Worm (Caenorhabditis elegans) whole organism, late embryonic: Measurements from ENCODE around the gene str-109.

ENCODE experiments used
- C38D4.7 ChIP-seq: fragments of 200-800 bp; sonication (Bioruptor generic); optimal IDR thresholded peaks from 2 replicates; lab custom pipeline; 2018; ENCODE audit warnings: mild to moderate bottlenecking, missing genetic modification characterization, moderate library complexity, missing compliant biosample characterization
- F13H6.1 ChIP-seq: sonication (generic microtip); optimal IDR thresholded peaks from 2 replicates; lab custom pipeline; 2016; ENCODE audit warnings: missing genetic modification characterization, missing compliant biosample characterization
- K02D7.2 ChIP-seq: sonication (generic microtip); optimal IDR thresholded peaks from 2 replicates; lab custom pipeline; 2017; ENCODE audit warnings: mild to moderate bottlenecking, missing genetic modification characterization, missing compliant biosample characterization
- Y22D7AL.16 ChIP-seq: sonication (generic microtip); optimal IDR thresholded peaks from 2 replicates; lab custom pipeline; 2016; ENCODE audit warnings: missing genetic modification characterization, missing compliant biosample characterization
- ahr-1 ChIP-seq: sonication (generic microtip); optimal IDR thresholded peaks from 2 replicates; lab custom pipeline; 2016; ENCODE audit warnings: missing genetic modification characterization, missing compliant biosample characterization
- ceh-18 ChIP-seq: sonication (generic microtip); optimal IDR thresholded peaks from 2 replicates; lab custom pipeline; 2016; ENCODE audit warnings: missing genetic modification characterization, missing compliant biosample characterization
- ceh-19 ChIP-seq: fragments of 200-800 bp; sonication (Bioruptor generic); optimal IDR thresholded peaks from 2 replicates; lab custom pipeline; 2018; ENCODE audit warnings: mild to moderate bottlenecking, missing genetic modification characterization, missing compliant biosample characterization
- ceh-22 ChIP-seq: sonication (generic microtip); optimal IDR thresholded peaks from 2 replicates; lab custom pipeline; 2017; ENCODE audit warnings: missing biosample characterization, missing genetic modification characterization
- ceh-30 ChIP-seq: fragments of 150-350 bp; optimal IDR thresholded peaks from 2 replicates; lab custom pipeline; 2014; ENCODE audit warnings: missing biosample characterization, missing genetic modification characterization
- ceh-31 ChIP-seq: sonication (generic microtip); optimal IDR thresholded peaks from 2 replicates; lab custom pipeline; 2016; ENCODE audit warnings: missing genetic modification characterization, missing compliant biosample characterization
- ceh-34 ChIP-seq: sonication (generic microtip); optimal IDR thresholded peaks from 2 replicates; lab custom pipeline; 2016; ENCODE audit warnings: mild to moderate bottlenecking, missing genetic modification characterization, missing compliant biosample characterization
- ceh-45 ChIP-seq: fragments of 200-800 bp; sonication (Bioruptor generic); IDR thresholded peaks from 2 replicates; pipeline ENCODE4 v1.3.6; 2022; ENCODE audit warnings: missing genetic modification reagents, missing genetic modification characterization, missing compliant biosample characterization
- ceh-6 ChIP-seq: fragments of 200-800 bp; sonication (Bioruptor generic); optimal IDR thresholded peaks from 2 replicates; lab custom pipeline; 2018; ENCODE audit warnings: mild to moderate bottlenecking, missing genetic modification characterization, missing compliant biosample characterization
- ceh-9 ChIP-seq: sonication (generic microtip); optimal IDR thresholded peaks from 2 replicates; lab custom pipeline; 2016; ENCODE audit warnings: mild to moderate bottlenecking, missing genetic modification characterization, inconsistent platforms, missing compliant biosample characterization
- che-1 ChIP-seq: sonication (generic microtip); optimal IDR thresholded peaks from 2 replicates; lab custom pipeline; 2016; ENCODE audit warnings: mild to moderate bottlenecking, missing genetic modification characterization, missing compliant biosample characterization
- dve-1 ChIP-seq: sonication (generic microtip); optimal IDR thresholded peaks from 2 replicates; lab custom pipeline; 2017; ENCODE audit warnings: antibody characterized with exemption, mild to moderate bottlenecking, missing genetic modification characterization, missing compliant biosample characterization
- elt-2 ChIP-seq: sonication (generic microtip); optimal IDR thresholded peaks from 2 replicates; lab custom pipeline; 2016; ENCODE audit warnings: missing genetic modification reagents, missing genetic modification characterization, missing compliant biosample characterization
- eyg-1 ChIP-seq: sonication (generic microtip); optimal IDR thresholded peaks from 2 replicates; lab custom pipeline; 2016; ENCODE audit warnings: missing genotype, missing genetic modification characterization, missing compliant biosample characterization
- gmeb-2 ChIP-seq: sonication (generic microtip); optimal IDR thresholded peaks from 2 replicates; lab custom pipeline; 2016; ENCODE audit warnings: missing genetic modification characterization, inconsistent platforms, missing compliant biosample characterization
- hlh-15 ChIP-seq: sonication (generic microtip); optimal IDR thresholded peaks from 2 replicates; lab custom pipeline; 2016; ENCODE audit warnings: missing genetic modification characterization, missing compliant biosample characterization
- hlh-30 ChIP-seq: sonication (generic microtip); optimal IDR thresholded peaks from 2 replicates; lab custom pipeline; 2017; ENCODE audit warnings: antibody characterized with exemption, missing genetic modification characterization, missing compliant biosample characterization; ENCODE audit not compliant: insufficient read depth
- pag-3 ChIP-seq: sonication (generic microtip); optimal IDR thresholded peaks from 2 replicates; lab custom pipeline; 2016; ENCODE audit warnings: missing compliant biosample characterization, missing genetic modification characterization, borderline replicate concordance
- pqm-1 ChIP-seq: sonication (generic microtip); optimal IDR thresholded peaks from 2 replicates; lab custom pipeline; 2016; ENCODE audit warnings: missing genetic modification characterization, missing compliant biosample characterization
- pros-1 ChIP-seq: fragments of 150-350 bp; optimal IDR thresholded peaks from 2 replicates; lab custom pipeline; 2014; ENCODE audit warnings: missing biosample characterization, missing genetic modification reagents, missing genetic modification characterization
- sdc-2 ChIP-seq: sonication (generic microtip); optimal IDR thresholded peaks from 2 replicates; lab custom pipeline; 2016; ENCODE audit warnings: missing genotype, missing genetic modification characterization, missing compliant biosample characterization
- sox-2 ChIP-seq: fragments of 200-800 bp; sonication (Bioruptor generic); IDR thresholded peaks from 2 replicates; pipeline ENCODE4 v1.3.6; 2022; ENCODE audit warnings: missing genetic modification reagents, missing genetic modification characterization, missing compliant biosample characterization
- sox-4 ChIP-seq: sonication (generic microtip); optimal IDR thresholded peaks from 2 replicates; lab custom pipeline; 2017; ENCODE audit warnings: mild to moderate bottlenecking, missing genetic modification characterization, inconsistent platforms, missing compliant biosample characterization
- tbx-7 ChIP-seq: sonication (generic microtip); optimal IDR thresholded peaks from 2 replicates; lab custom pipeline; 2016; ENCODE audit warnings: missing genotype, missing genetic modification characterization, missing compliant biosample characterization
- ttx-3 ChIP-seq: sonication (generic microtip); optimal IDR thresholded peaks from 2 replicates; lab custom pipeline; 2016; ENCODE audit warnings: missing genetic modification reagents, missing genetic modification characterization, missing compliant biosample characterization
- unc-3 ChIP-seq, 2 experiments: fragments of 200-800 bp in 1 of 2; sonication (Bioruptor generic) in 1 of 2; sonication (generic microtip) in 1 of 2; conservative IDR thresholded peaks in 1 of 2; optimal IDR thresholded peaks in 1 of 2; 2 replicates each; pipeline versions ENCODE4 v1.3.6 to Lab custom; 2016 to 2022; ENCODE audit warnings: missing compliant biosample characterization in 2 of 2, missing genetic modification characterization in 2 of 2, missing genetic modification reagents in 1 of 2
- unc-55 ChIP-seq: sonication (generic microtip); optimal IDR thresholded peaks from 2 replicates; lab custom pipeline; 2017; ENCODE audit warnings: missing biosample characterization, missing genetic modification reagents, missing genetic modification characterization
- unc-86 ChIP-seq: sonication (generic microtip); optimal IDR thresholded peaks from 2 replicates; lab custom pipeline; 2016; ENCODE audit warnings: missing genetic modification characterization, missing compliant biosample characterization
- zip-5 ChIP-seq: sonication (generic microtip); optimal IDR thresholded peaks from 2 replicates; lab custom pipeline; 2016; ENCODE audit warnings: missing genetic modification characterization, missing compliant biosample characterization
- ztf-16 ChIP-seq: sonication (generic microtip); optimal IDR thresholded peaks from 2 replicates; lab custom pipeline; 2017; ENCODE audit warnings: missing genetic modification characterization, missing compliant biosample characterization

str-109 gene

ce11 chrV:16132705-16133104 lies 29.3 kb downstream of the str-109 start, which contains the start of gene fbxa-144:
Gene fbxa-144, minus strand, starts transcription at chrV:16132805.
- TF ChIP-seq sdc-2 (tag; lab: Kevin White, UChicago) (no peak), pqm-1 (tag; lab: Kevin White, UChicago) (no peak), ceh-45 (GFP tag; lab: Robert Waterston, UW) (no peak), hlh-15 (no peak), ceh-34 (no peak), sox-4 (tag; lab: Kevin White, UChicago) (no peak), zip-5 (tag; lab: Kevin White, UChicago) (no peak), dve-1 (tag; lab: Kevin White, UChicago) (no peak)

- no peak for TF ChIP-seq ceh-19 (GFP tag; lab: Kevin White, UChicago)
Observed at ce11 chrV:16132215-16132614, 29.8 kb downstream of the str-109 start.

ce11 chrV:16131249-16131648 lies 30.8 kb downstream of the str-109 start, which contains the start of gene fbxa-142:
Gene fbxa-142, minus strand, starts transcription at chrV:16131349.
- TF ChIP-seq pag-3 (no peak), gmeb-2 (no peak), Y22D7AL.16 (tag; lab: Kevin White, UChicago) (no peak), pqm-1 (tag; lab: Kevin White, UChicago) (no peak), hlh-15 (no peak), pros-1 (tag; lab: Kevin White, UChicago) (no peak), eyg-1 (tag; lab: Kevin White, UChicago) (no peak), ceh-31 (tag; lab: Kevin White, UChicago) (no peak), che-1 (no peak), ttx-3 (tag; lab: Kevin White, UChicago) (no peak), ceh-22 (tag; lab: Kevin White, UChicago) (no peak), ceh-45 (GFP tag; lab: Robert Waterston, UW) (no peak), ahr-1 (tag; lab: Kevin White, UChicago) (no peak)

ce11 chrV:16129116-16129515 lies 32.9 kb downstream of the str-109 start:
- TF ChIP-seq ceh-19 (GFP tag; lab: Kevin White, UChicago), result no peak
- no peak for TF ChIP-seq ahr-1 (tag; lab: Kevin White, UChicago)
- TF ChIP-seq unc-86 (tag; lab: Kevin White, UChicago), result no peak
- TF ChIP-seq ceh-30 (tag; lab: Kevin White, UChicago), result no peak
- no peak for TF ChIP-seq ceh-18 (tag; lab: Kevin White, UChicago)
- no peak for TF ChIP-seq C38D4.7 (GFP tag; lab: Kevin White, UChicago)
- TF ChIP-seq che-1, result no peak

ce11 chrV:16127401-16127800 lies 34.6 kb downstream of the str-109 start, which contains the start of gene fbxa-143:
Gene fbxa-143, minus strand, starts transcription at chrV:16127501.
- no peak for TF ChIP-seq unc-3 (GFP tag; conservative IDR thresholded peaks at IDR 0.05; lab: Robert Waterston, UW)
- no peak for TF ChIP-seq unc-3 (tag; optimal IDR thresholded peaks at IDR 0.05; lab: Kevin White, UChicago)
- no peak for TF ChIP-seq ztf-16
- TF ChIP-seq unc-55 (GFP tag; lab: Kevin White, UChicago), result no peak
- no peak for TF ChIP-seq ceh-6 (GFP tag; lab: Kevin White, UChicago)
- TF ChIP-seq ahr-1 (tag; lab: Kevin White, UChicago), result no peak
- no peak for TF ChIP-seq elt-2 (tag; lab: Kevin White, UChicago)
- TF ChIP-seq che-1, result no peak
- no peak for TF ChIP-seq hlh-30 (tag; lab: Kevin White, UChicago)
- no peak for TF ChIP-seq tbx-7 (tag; lab: Kevin White, UChicago)
- TF ChIP-seq sox-2 (GFP tag; lab: Robert Waterston, UW), result no peak
- TF ChIP-seq gmeb-2, result no peak
- TF ChIP-seq K02D7.2, result no peak
- TF ChIP-seq F13H6.1 (tag; lab: Kevin White, UChicago), result no peak
- TF ChIP-seq ceh-9 (tag; lab: Kevin White, UChicago), result no peak
- no peak for TF ChIP-seq ttx-3 (tag; lab: Kevin White, UChicago)
- TF ChIP-seq ceh-30 (tag; lab: Kevin White, UChicago), result no peak
